Worm (Caenorhabditis elegans): ENCODE measurements around the gene col-19.

Gene col-19

DNA sequence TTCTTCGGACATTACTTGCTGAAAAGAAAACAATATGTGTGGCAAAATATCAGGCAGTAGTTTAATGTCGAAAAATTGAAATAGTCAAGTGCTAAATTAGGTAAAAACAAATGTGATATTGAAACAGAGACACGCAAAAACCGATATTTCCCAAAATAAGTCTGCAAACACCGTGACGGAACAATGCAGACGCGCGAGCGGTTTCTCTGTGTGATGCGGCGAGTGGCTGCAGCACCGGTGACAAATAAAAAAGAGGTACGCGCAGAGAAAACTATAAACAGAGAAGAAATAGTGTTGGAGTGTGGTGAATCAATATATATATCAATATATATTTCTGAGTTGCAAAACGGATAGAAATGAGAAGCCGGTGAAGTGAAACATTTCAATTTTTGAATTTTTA lies 38.8 kb upstream of the col-19 start, which contains the start of gene ife-2 (continued):
- TF ChIP-seq zip-11 (GFP tag; IDR thresholded peaks at IDR 0.05) (no peak), rbr-2 (tag; optimal IDR thresholded peaks at IDR 0.05) (peak; percentile 54), lin-39 (tag; optimal IDR thresholded peaks at IDR 0.05) (no peak), madf-5 (GFP tag; IDR thresholded peaks at IDR 0.05) (no peak), nhr-11 (tag; optimal IDR thresholded peaks at IDR 0.05) (peak; percentile 39), dpl-1 (GFP tag; optimal IDR thresholded peaks at IDR 0.05) (peak; percentile 71), hlh-11 (tag; optimal IDR thresholded peaks at IDR 0.05) (peak; percentile 71), spr-3 (GFP tag; optimal IDR thresholded peaks at IDR 0.05) (no peak), ZK546.5 (tag; optimal IDR thresholded peaks at IDR 0.05) (no peak), set-16 (GFP tag; IDR thresholded peaks at IDR 0.05) (no peak), snpc-4 (tag; optimal IDR thresholded peaks at IDR 0.05) (no peak), pha-4 (GFP tag; IDR thresholded peaks at IDR 0.05) (no peak), pha-4 (tag; optimal IDR thresholded peaks at IDR 0.05) (no peak), ceh-32 (tag; optimal IDR thresholded peaks at IDR 0.05; ENCODE audit: poor library complexity) (no peak), tra-1 (GFP tag; IDR thresholded peaks at IDR 0.05) (no peak), mdl-1 (tag; optimal IDR thresholded peaks at IDR 0.05) (peak in 1 of 2 experiments; percentile 39), egl-43 (GFP tag; IDR thresholded peaks at IDR 0.05) (no peak), ceh-82 (tag; optimal IDR thresholded peaks at IDR 0.05) (no peak), Y48G9A.11 (GFP tag; IDR thresholded peaks at IDR 0.05) (no peak), dmd-6 (GFP tag; IDR thresholded peaks at IDR 0.05) (peak; percentile 40; the same call in 1 of the 2 replicates), nhr-237 (tag; optimal IDR thresholded peaks at IDR 0.05) (no peak), sdz-12 (GFP tag; optimal IDR thresholded peaks at IDR 0.05) (no peak), ceh-28 (tag; optimal IDR thresholded peaks at IDR 0.05) (no peak), ztf-11 (tag; optimal IDR thresholded peaks at IDR 0.05) (no peak), ces-1 (GFP tag; optimal IDR thresholded peaks at IDR 0.05) (no peak), nhr-48 (tag; optimal IDR thresholded peaks at IDR 0.05) (no peak), Y75B8A.6 (GFP tag; IDR thresholded peaks at IDR 0.05) (no peak), egl-27 (tag; optimal IDR thresholded peaks at IDR 0.05) (no peak), lsy-2 (tag; optimal IDR thresholded peaks at IDR 0.05) (peak in 1 of 2 experiments; percentile 82), unc-130 (GFP tag; optimal IDR thresholded peaks at IDR 0.05) (no peak), duxl-1 (tag; optimal IDR thresholded peaks at IDR 0.05; ENCODE audit: poor library complexity) (peak; percentile 54), lin-13 (GFP tag; optimal IDR thresholded peaks at IDR 0.05) (no peak), nhr-25 (tag; optimal IDR thresholded peaks at IDR 0.05; ENCODE audit: borderline replicate concordance, insufficient read depth) (no peak), daf-16 (GFP tag; optimal IDR thresholded peaks at IDR 0.05) (peak in 1 of 2 experiments; percentile 42), daf-16 (tag; optimal IDR thresholded peaks at IDR 0.05) (peak; percentile 87), fkh-10 (GFP tag; optimal IDR thresholded peaks at IDR 0.05) (no peak), tag-97 (GFP tag; IDR thresholded peaks at IDR 0.05) (no peak), nhr-10 (tag; optimal IDR thresholded peaks at IDR 0.05) (no peak), ZK337.2 (GFP tag; IDR thresholded peaks at IDR 0.05) (no peak), T26A8.4 (GFP tag; IDR thresholded peaks at IDR 0.05) (no peak), cey-2 (tag; optimal IDR thresholded peaks at IDR 0.05; ENCODE audit: borderline replicate concordance, insufficient read depth) (no peak), lir-3 (tag; optimal IDR thresholded peaks at IDR 0.05) (no peak), F37D6.2 (tag; optimal IDR thresholded peaks at IDR 0.05) (no peak), spr-1 (tag; optimal IDR thresholded peaks at IDR 0.05) (peak; percentile 26), nhr-77 (tag; optimal IDR thresholded peaks at IDR 0.05) (peak; percentile 79), daf-8 (GFP tag; IDR thresholded peaks at IDR 0.05) (no peak), nhr-111 (GFP tag; optimal IDR thresholded peaks at IDR 0.05) (no peak), nhr-28 (tag; optimal IDR thresholded peaks at IDR 0.05) (peak; percentile 89), F10B5.3 (tag; optimal IDR thresholded peaks at IDR 0.05) (peak; percentile 9), gei-8 (GFP tag; optimal IDR thresholded peaks at IDR 0.05) (no peak), daf-19 (GFP tag; conservative IDR thresholded peaks at IDR 0.05) (no peak), unc-62 (GFP tag; optimal IDR thresholded peaks at IDR 0.05 in 1 of 2) (no peak), unc-62 (tag; optimal IDR thresholded peaks at IDR 0.05) (no peak)

All from whole organism, L4 larva.